Fruit fly (Drosophila melanogaster) whole organism, embryonic: ENCODE results near the gene RluA-1.
A peak's percentile ranks its signal among the peaks of the same experiment; 100 is the strongest.

Experiments
- Blimp-1 ChIP-seq: fragments of 200-800 bp; sonication (Bioruptor generic); optimal IDR thresholded peaks from 3 replicates; lab custom pipeline; 2018; ENCODE audit warnings: missing biosample characterization, missing genetic modification characterization, mild to moderate bottlenecking, moderate library complexity, missing genetic modification reagents
- CG10654 ChIP-seq: fragments of 200-800 bp; sonication (Bioruptor generic); optimal IDR thresholded peaks from 2 replicates; lab custom pipeline; 2016; ENCODE audit warnings: missing biosample characterization, missing genetic modification characterization
- CG11398 ChIP-seq: fragments of 200-800 bp; sonication (Bioruptor generic); optimal IDR thresholded peaks from 2 replicates; lab custom pipeline; 2016; ENCODE audit warnings: missing biosample characterization, missing genetic modification characterization
- CG12391 ChIP-seq: fragments of 200-800 bp; sonication (Bioruptor generic); optimal IDR thresholded peaks from 3 replicates; lab custom pipeline; 2018; ENCODE audit warnings: missing biosample characterization, mild to moderate bottlenecking, missing genetic modification characterization, moderate library complexity
- CG12659 ChIP-seq: fragments of 200-800 bp; sonication (Bioruptor generic); optimal IDR thresholded peaks from 3 replicates; lab custom pipeline; 2017; ENCODE audit warnings: mild to moderate bottlenecking, missing biosample characterization, missing genetic modification reagents, missing genetic modification characterization
- CG15073 ChIP-seq: fragments of 200-800 bp; sonication (Bioruptor generic); optimal IDR thresholded peaks from 2 replicates; lab custom pipeline; 2016; ENCODE audit warnings: missing biosample characterization, missing genetic modification characterization
- CG15479 ChIP-seq: fragments of 200-800 bp; sonication (Bioruptor generic); optimal IDR thresholded peaks from 3 replicates; lab custom pipeline; 2019; ENCODE audit warnings: missing biosample characterization, mild to moderate bottlenecking, missing genetic modification characterization, moderate library complexity
- CG15696 ChIP-seq: fragments of 200-800 bp; sonication (Bioruptor generic); optimal IDR thresholded peaks from 2 replicates; lab custom pipeline; 2019; ENCODE audit warnings: missing biosample characterization, mild to moderate bottlenecking, missing genetic modification characterization, moderate library complexity
- CG2202 ChIP-seq: fragments of 200-800 bp; sonication (Bioruptor generic); optimal IDR thresholded peaks from 2 replicates; lab custom pipeline; 2018; ENCODE audit warnings: missing biosample characterization, mild to moderate bottlenecking, missing genetic modification characterization
- CG6683 ChIP-seq: fragments of 200-800 bp; sonication (Bioruptor generic); optimal IDR thresholded peaks from 2 replicates; lab custom pipeline; 2017; ENCODE audit warnings: missing biosample characterization, mild to moderate bottlenecking, missing genetic modification characterization, missing genetic modification reagents
- CG7786 ChIP-seq: fragments of 200-800 bp; sonication (Bioruptor generic); optimal IDR thresholded peaks from 2 replicates; lab custom pipeline; 2016; ENCODE audit warnings: missing biosample characterization, missing genetic modification characterization
- CG8281 ChIP-seq: fragments of 200-800 bp; sonication (Bioruptor generic); optimal IDR thresholded peaks from 2 replicates; lab custom pipeline; 2018; ENCODE audit warnings: missing biosample characterization, mild to moderate bottlenecking, missing genetic modification characterization, moderate library complexity
- CG9215 ChIP-seq: fragments of 200-800 bp; sonication (Bioruptor generic); IDR thresholded peaks from 2 replicates; pipeline ENCODE4 v1.3.6; 2022; ENCODE audit warnings: missing biosample characterization, missing genetic modification characterization
- D19B ChIP-seq: fragments of 200-800 bp; sonication (Bioruptor generic); optimal IDR thresholded peaks from 2 replicates; lab custom pipeline; 2017; ENCODE audit warnings: missing biosample characterization, mild to moderate bottlenecking, missing genetic modification characterization
- Hey ChIP-seq: fragments of 200-800 bp; sonication (Bioruptor generic); optimal IDR thresholded peaks from 3 replicates; lab custom pipeline; 2018; ENCODE audit warnings: missing biosample characterization, mild to moderate bottlenecking, missing genetic modification characterization
- HmgZ ChIP-seq: fragments of 200-800 bp; sonication (Bioruptor generic); optimal IDR thresholded peaks from 2 replicates; lab custom pipeline; 2018; ENCODE audit warnings: missing biosample characterization, mild to moderate bottlenecking, missing genetic modification characterization
- Hmr ChIP-seq: fragments of 200-800 bp; sonication (Bioruptor generic); optimal IDR thresholded peaks from 3 replicates; lab custom pipeline; 2017; ENCODE audit warnings: mild to moderate bottlenecking, missing biosample characterization, missing genetic modification reagents, missing genetic modification characterization
- Hr78 ChIP-seq, 2 experiments: fragments of 200-800 bp in 1 of 2; fragments of >200 bp in 1 of 2; sonication (Bioruptor generic) in 1 of 2; optimal IDR thresholded peaks; 2 replicates each; lab custom pipeline; 2017 to 2019; ENCODE audit warnings: missing biosample characterization in 2 of 2, missing genetic modification characterization in 2 of 2, mild to moderate bottlenecking in 1 of 2, moderate library complexity in 1 of 2
- Lpt ChIP-seq: fragments of >200 bp; optimal IDR thresholded peaks from 2 replicates; lab custom pipeline; 2018; ENCODE audit warnings: missing biosample characterization, missing genetic modification characterization
- Mrtf ChIP-seq: fragments of 200-800 bp; sonication (Bioruptor generic); IDR thresholded peaks from 3 replicates; pipeline ENCODE4 v1.3.6; 2022; ENCODE audit warnings: missing biosample characterization, missing genetic modification characterization
- Neu2 ChIP-seq: fragments of 200-800 bp; sonication (Bioruptor generic); optimal IDR thresholded peaks from 3 replicates; lab custom pipeline; 2016; ENCODE audit warnings: missing biosample characterization, missing genetic modification characterization, borderline replicate concordance
- Pdp1 ChIP-seq, 2 experiments: fragments of 200-800 bp; sonication (Bioruptor generic); optimal IDR thresholded peaks; 3 replicates each; lab custom pipeline; 2016; ENCODE audit warnings: missing biosample characterization in 2 of 2, missing genetic modification characterization in 2 of 2, mild to moderate bottlenecking in 1 of 2, moderate library complexity in 1 of 2
- Rfx ChIP-seq: fragments of 200-800 bp; sonication (Bioruptor generic); IDR thresholded peaks from 2 replicates; pipeline ENCODE4 v1.3.6; 2022; ENCODE audit warnings: missing biosample characterization, missing genetic modification characterization
- Stat92E ChIP-seq, 3 experiments: fragments of >200 bp in 2 of 3; fragments of 200-800 bp in 1 of 3; sonication (Bioruptor generic) in 1 of 3; optimal IDR thresholded peaks; 2 replicates each; lab custom pipeline; 2017 to 2019; ENCODE audit warnings: missing biosample characterization in 3 of 3, missing genetic modification characterization in 3 of 3, mild to moderate bottlenecking in 1 of 3, moderate library complexity in 1 of 3
- Usf ChIP-seq: fragments of 200-800 bp; sonication (Bioruptor generic); optimal IDR thresholded peaks from 2 replicates; lab custom pipeline; 2017; ENCODE audit warnings: missing genotype, missing biosample characterization, missing genetic modification characterization
- amos ChIP-seq: fragments of 200-800 bp; sonication (Bioruptor generic); IDR thresholded peaks from 2 replicates; pipeline ENCODE4 v1.3.6; 2022; ENCODE audit warnings: missing biosample characterization, missing genetic modification characterization; ENCODE audit not compliant: partially characterized antibody
- ap ChIP-seq: fragments of 200-800 bp; sonication (Bioruptor generic); IDR thresholded peaks from 2 replicates; pipeline ENCODE4 v1.3.6; 2022; ENCODE audit warnings: missing biosample characterization, missing genetic modification characterization
- ase ChIP-seq: fragments of 200-800 bp; sonication (Bioruptor generic); IDR thresholded peaks from 3 replicates; pipeline ENCODE4 v1.3.6; 2022; ENCODE audit warnings: missing biosample characterization, missing genetic modification characterization
- bcd ChIP-seq: fragments of 200-800 bp; sonication (Bioruptor generic); optimal IDR thresholded peaks from 2 replicates; lab custom pipeline; 2017; ENCODE audit warnings: missing biosample characterization, mild to moderate bottlenecking, missing genetic modification characterization
- bowl ChIP-seq: fragments of 200-800 bp; sonication (Bioruptor generic); IDR thresholded peaks from 2 replicates; pipeline ENCODE4 v1.3.6; 2022; ENCODE audit warnings: missing biosample characterization, missing genetic modification characterization
- btn ChIP-seq: fragments of 200-800 bp; sonication (Bioruptor generic); optimal IDR thresholded peaks from 2 replicates; lab custom pipeline; 2016; ENCODE audit warnings: missing biosample characterization, missing genetic modification characterization
- chif ChIP-seq, 2 experiments: fragments of 200-800 bp; sonication (Bioruptor generic); optimal IDR thresholded peaks; 3 replicates each; lab custom pipeline; 2016; ENCODE audit warnings: missing biosample characterization in 2 of 2, missing genetic modification characterization in 2 of 2
- ci ChIP-seq: fragments of 200-800 bp; sonication (Bioruptor generic); IDR thresholded peaks from 3 replicates; pipeline ENCODE4 v1.3.6; 2022; ENCODE audit warnings: missing biosample characterization, missing genetic modification characterization
- crc ChIP-seq: fragments of 200-800 bp; sonication (Bioruptor generic); optimal IDR thresholded peaks from 2 replicates; lab custom pipeline; 2016; ENCODE audit warnings: missing biosample characterization, missing genetic modification characterization
- crp ChIP-seq, 2 experiments: fragments of 200-800 bp; sonication (Bioruptor generic); optimal IDR thresholded peaks; 2 replicates in 1 of 2; 3 replicates in 1 of 2; lab custom pipeline; 2017; ENCODE audit warnings: missing biosample characterization in 2 of 2, missing genetic modification characterization in 2 of 2, mild to moderate bottlenecking in 1 of 2, moderate library complexity in 1 of 2
- dimm ChIP-seq: fragments of 200-800 bp; sonication (Bioruptor generic); IDR thresholded peaks from 2 replicates; pipeline ENCODE4 v1.3.6; 2022; ENCODE audit warnings: missing biosample characterization, missing genetic modification characterization
- dmrt11E ChIP-seq: fragments of 200-800 bp; sonication (Bioruptor generic); optimal IDR thresholded peaks from 3 replicates; lab custom pipeline; 2018; ENCODE audit warnings: missing biosample characterization, mild to moderate bottlenecking, missing genetic modification characterization, moderate library complexity
- emc ChIP-seq: fragments of 200-800 bp; sonication (Bioruptor generic); optimal IDR thresholded peaks from 2 replicates; lab custom pipeline; 2016; ENCODE audit warnings: missing biosample characterization, missing genetic modification characterization
- eve ChIP-seq, 2 experiments: fragments of >200 bp; optimal IDR thresholded peaks; 2 replicates each; lab custom pipeline; 2017; ENCODE audit warnings: missing biosample characterization in 2 of 2, missing genetic modification characterization in 2 of 2
- fru ChIP-seq: fragments of >200 bp; optimal IDR thresholded peaks from 2 replicates; lab custom pipeline; 2017
- gsb ChIP-seq: fragments of 200-800 bp; sonication (Bioruptor generic); IDR thresholded peaks from 2 replicates; pipeline ENCODE4 v1.3.6; 2022; ENCODE audit warnings: missing biosample characterization, missing genetic modification characterization
- jigr1 ChIP-seq: fragments of 200-800 bp; sonication (Bioruptor generic); IDR thresholded peaks from 3 replicates; pipeline ENCODE4 v1.3.6; 2022; ENCODE audit warnings: missing biosample characterization, missing genetic modification characterization
- jumu ChIP-seq: fragments of 200-800 bp; sonication (Bioruptor generic); optimal IDR thresholded peaks from 3 replicates; lab custom pipeline; 2016; ENCODE audit warnings: missing biosample characterization, missing genetic modification characterization
- luna ChIP-seq: fragments of 200-800 bp; sonication (Bioruptor generic); optimal IDR thresholded peaks from 2 replicates; lab custom pipeline; 2016; ENCODE audit warnings: missing biosample characterization, missing genetic modification characterization
- onecut ChIP-seq: fragments of 200-800 bp; sonication (Bioruptor generic); IDR thresholded peaks from 2 replicates; pipeline ENCODE4 v1.3.6; 2022; ENCODE audit warnings: missing biosample characterization, missing genetic modification characterization
- org-1 ChIP-seq: fragments of 200-800 bp; sonication (Bioruptor generic); optimal IDR thresholded peaks from 2 replicates; lab custom pipeline; 2017; ENCODE audit warnings: missing biosample characterization, missing genetic modification characterization
- pb ChIP-seq: fragments of 200-800 bp; sonication (Bioruptor generic); optimal IDR thresholded peaks from 3 replicates; lab custom pipeline; 2016; ENCODE audit warnings: missing biosample characterization, missing genetic modification characterization
- peb ChIP-seq: fragments of 200-800 bp; sonication (Bioruptor generic); IDR thresholded peaks from 2 replicates; pipeline ENCODE4 v1.3.6; 2022; ENCODE audit warnings: missing biosample characterization, missing genetic modification characterization
- rib ChIP-seq: fragments of 200-800 bp; sonication (Bioruptor generic); IDR thresholded peaks from 2 replicates; pipeline ENCODE4 v1.3.6; 2022; ENCODE audit warnings: missing biosample characterization, missing genetic modification characterization
- stwl ChIP-seq: fragments of 200-800 bp; sonication (Bioruptor generic); optimal IDR thresholded peaks from 3 replicates; lab custom pipeline; 2018; ENCODE audit warnings: missing biosample characterization, mild to moderate bottlenecking, missing genetic modification characterization, moderate library complexity

Gene RluA-1

dm6 chr2L:10522174-10522893, 48.2 kb upstream of the RluA-1 start (continued):
- TF ChIP-seq bowl (GFP tag; lab: Robert Waterston, UW) = no peak
- TF ChIP-seq crp (GFP tag; optimal IDR thresholded peaks at IDR 0.05; lab: Kevin White, UChicago) = peak in 1 of 2 experiments; percentile 6
- no peak for TF ChIP-seq Stat92E (GFP tag; optimal IDR thresholded peaks at IDR 0.05; lab: Kevin White, UChicago)
- TF ChIP-seq chif (GFP tag; optimal IDR thresholded peaks at IDR 0.05; lab: Kevin White, UChicago) = no peak
- TF ChIP-seq CG15073 (GFP tag; lab: Kevin White, UChicago) = no peak
- TF ChIP-seq CG2202 (tag; lab: Kevin White, UChicago) = no peak
- peak; percentile 88 for TF ChIP-seq D19B (GFP tag; lab: Kevin White, UChicago)
- TF ChIP-seq CG10654 (GFP tag; lab: Kevin White, UChicago) = peak; percentile 17
- TF ChIP-seq peb (GFP tag; lab: Robert Waterston, UW) = no peak
- TF ChIP-seq CG6683 (GFP tag; lab: Kevin White, UChicago) = peak; percentile 3
- TF ChIP-seq jigr1 (GFP tag; lab: Robert Waterston, UW) = 0 out of 3 replicates have a peak, but pooled peaks have one; percentile 25
- no peak for TF ChIP-seq CG7786 (GFP tag; lab: Kevin White, UChicago)
- TF ChIP-seq CG9215 (GFP tag; lab: Robert Waterston, UW) = peak; percentile 69
- peak; percentile 63 for TF ChIP-seq Rfx
- no peak for TF ChIP-seq ap (GFP tag; lab: Robert Waterston, UW)
- peak; percentile 79 for TF ChIP-seq CG12659 (GFP tag; lab: Kevin White, UChicago)
- TF ChIP-seq fru (lab: Kevin White, UChicago) = no peak
- no peak for TF ChIP-seq dmrt11E (tag; lab: Kevin White, UChicago)
- TF ChIP-seq org-1 (GFP tag; lab: Kevin White, UChicago) = peak; percentile 70
- TF ChIP-seq bcd = peak; percentile 76
- TF ChIP-seq Hmr (GFP tag; lab: Kevin White, UChicago) = peak; percentile 79
- peak; percentile 41 for TF ChIP-seq Blimp-1 (GFP tag; lab: Kevin White, UChicago)
- peak; percentile 48 for TF ChIP-seq gsb (GFP tag; lab: Robert Waterston, UW)
- no peak for TF ChIP-seq crc (GFP tag; lab: Kevin White, UChicago)
- no peak for TF ChIP-seq pb (GFP tag; lab: Kevin White, UChicago)
- no peak for TF ChIP-seq rib (GFP tag; lab: Robert Waterston, UW)
- peak; percentile 60; the same call in 1 of the 3 replicates for TF ChIP-seq ase (GFP tag; lab: Robert Waterston, UW)
- no peak for TF ChIP-seq Lpt
- no peak for TF ChIP-seq HmgZ (tag; lab: Kevin White, UChicago)
- TF ChIP-seq Hr78 (GFP tag; optimal IDR thresholded peaks at IDR 0.05; lab: Kevin White, UChicago) = peak in 1 of 2 experiments; percentile 23
- no peak for TF ChIP-seq dimm (GFP tag; lab: Robert Waterston, UW)
- TF ChIP-seq CG11398 (GFP tag; lab: Kevin White, UChicago) = no peak
- no peak for TF ChIP-seq CG15479 (GFP tag; lab: Kevin White, UChicago)
- no peak for TF ChIP-seq ci (GFP tag; lab: Robert Waterston, UW)
- TF ChIP-seq amos (GFP tag; lab: Robert Waterston, UW) = no peak
- no peak for TF ChIP-seq btn (GFP tag; lab: Kevin White, UChicago)
- no peak for TF ChIP-seq Neu2 (GFP tag; lab: Kevin White, UChicago)
- TF ChIP-seq Mrtf (GFP tag; lab: Robert Waterston, UW) = 0 out of 3 replicates have a peak, but pooled peaks have one; percentile 59
- no peak for TF ChIP-seq stwl (tag; lab: Kevin White, UChicago)
- TF ChIP-seq Usf (GFP tag; lab: Kevin White, UChicago) = no peak
- no peak for TF ChIP-seq emc (GFP tag; lab: Kevin White, UChicago)
- TF ChIP-seq CG8281 = peak; percentile 11
- no peak for TF ChIP-seq luna (GFP tag; lab: Kevin White, UChicago)
- peak in 1 of 2 experiments; percentile 68 for TF ChIP-seq eve (GFP tag; optimal IDR thresholded peaks at IDR 0.05; lab: Kevin White, UChicago)
- TF ChIP-seq Pdp1 (GFP tag; optimal IDR thresholded peaks at IDR 0.05; lab: Kevin White, UChicago) = no peak
- no peak for TF ChIP-seq Hey
- no peak for TF ChIP-seq onecut (GFP tag; lab: Robert Waterston, UW)
- TF ChIP-seq CG12391 (tag; lab: Kevin White, UChicago) = peak; percentile 67
- peak; percentile 29 for TF ChIP-seq CG15696 (tag; lab: Kevin White, UChicago)
- no peak for TF ChIP-seq jumu (GFP tag; lab: Kevin White, UChicago)
